Worm (Caenorhabditis elegans) whole organism, L2 larva: ENCODE results near the gene selt-1.2.

Experiments
- C34F6.9 ChIP-seq: fragments of 150-350 bp; optimal IDR thresholded peaks from 2 replicates; lab custom pipeline; 2014; ENCODE audit warnings: missing biosample characterization, missing genetic modification characterization
- F13H6.1 ChIP-seq: sonication (generic microtip); optimal IDR thresholded peaks from 2 replicates; lab custom pipeline; 2016; ENCODE audit warnings: missing genetic modification characterization, missing compliant biosample characterization
- Y55F3AM.14 ChIP-seq: fragments of 200-800 bp; sonication (Bioruptor generic); optimal IDR thresholded peaks from 2 replicates; lab custom pipeline; 2018; ENCODE audit warnings: mild to moderate bottlenecking, missing genetic modification characterization, missing compliant biosample characterization
- ZK546.5 ChIP-seq: sonication (generic microtip); optimal IDR thresholded peaks from 2 replicates; lab custom pipeline; 2017; ENCODE audit warnings: missing biosample characterization, missing genetic modification characterization
- aly-2 ChIP-seq: fragments of 150-350 bp; optimal IDR thresholded peaks from 2 replicates; lab custom pipeline; 2014; ENCODE audit warnings: missing biosample characterization, missing genetic modification characterization
- ama-1 ChIP-seq: fragments of 150-350 bp; optimal IDR thresholded peaks from 2 replicates; lab custom pipeline; 2018; ENCODE audit warnings: inconsistent platforms
- blmp-1 ChIP-seq: sonication (generic microtip); optimal IDR thresholded peaks from 2 replicates; lab custom pipeline; 2017; ENCODE audit warnings: missing genetic modification characterization, mild to moderate bottlenecking, missing compliant biosample characterization, antibody characterized with exemption, moderate library complexity; ENCODE audit not compliant: insufficient read depth
- ceh-16 ChIP-seq: fragments of 150-350 bp; optimal IDR thresholded peaks from 2 replicates; lab custom pipeline; 2014; ENCODE audit warnings: missing biosample characterization, missing genetic modification characterization
- crh-2 ChIP-seq: sonication (generic microtip); optimal IDR thresholded peaks from 2 replicates; lab custom pipeline; 2017; ENCODE audit warnings: missing biosample characterization, missing genetic modification characterization
- egl-27 ChIP-seq: sonication (generic microtip); optimal IDR thresholded peaks from 3 replicates; lab custom pipeline; 2017; ENCODE audit warnings: missing biosample characterization, missing genetic modification reagents, missing genetic modification characterization
- fos-1 ChIP-seq: fragments of 150-350 bp; optimal IDR thresholded peaks from 2 replicates; lab custom pipeline; 2014; ENCODE audit warnings: missing biosample characterization, missing genetic modification characterization
- gmeb-1 ChIP-seq: fragments of 150-350 bp; optimal IDR thresholded peaks from 2 replicates; lab custom pipeline; 2014; ENCODE audit warnings: missing biosample characterization, missing genetic modification characterization
- lin-11 ChIP-seq: fragments of 150-350 bp; sonication (generic microtip); optimal IDR thresholded peaks from 2 replicates; lab custom pipeline; 2014; ENCODE audit warnings: missing biosample characterization, missing genetic modification characterization, inconsistent platforms, mixed read lengths
- lin-13 ChIP-seq: fragments of 150-350 bp; optimal IDR thresholded peaks from 2 replicates; lab custom pipeline; 2014; ENCODE audit warnings: missing biosample characterization, missing genetic modification reagents, missing genetic modification characterization
- mab-5 ChIP-seq: fragments of 150-350 bp; optimal IDR thresholded peaks from 2 replicates; lab custom pipeline; 2014; ENCODE audit warnings: missing biosample characterization, missing genetic modification characterization
- mbf-1 ChIP-seq: sonication (generic microtip); optimal IDR thresholded peaks from 2 replicates; lab custom pipeline; 2017; ENCODE audit warnings: missing biosample characterization, missing genetic modification characterization
- mdl-1 ChIP-seq, 2 experiments: fragments of 150-350 bp in 1 of 2; sonication (generic microtip) in 1 of 2; optimal IDR thresholded peaks; 2 replicates each; lab custom pipeline; 2017; ENCODE audit warnings: missing biosample characterization in 2 of 2, missing genetic modification characterization in 2 of 2
- nhr-11 ChIP-seq: fragments of 150-350 bp; optimal IDR thresholded peaks from 2 replicates; lab custom pipeline; 2014; ENCODE audit warnings: missing biosample characterization, missing genetic modification characterization
- nhr-129 ChIP-seq: fragments of 150-350 bp; optimal IDR thresholded peaks from 2 replicates; lab custom pipeline; 2014; ENCODE audit warnings: missing biosample characterization, missing genetic modification characterization
- nhr-21 ChIP-seq: fragments of 150-350 bp; optimal IDR thresholded peaks from 2 replicates; lab custom pipeline; 2014; ENCODE audit warnings: missing biosample characterization, missing genetic modification characterization
- nhr-237 ChIP-seq: fragments of 150-350 bp; optimal IDR thresholded peaks from 2 replicates; lab custom pipeline; 2014; ENCODE audit warnings: missing biosample characterization, missing genetic modification characterization
- nhr-25 ChIP-seq: fragments of 150-350 bp; sonication (generic microtip); optimal IDR thresholded peaks from 3 replicates; lab custom pipeline; 2014; ENCODE audit warnings: missing biosample characterization, missing genetic modification characterization
- nhr-6 ChIP-seq: fragments of 150-350 bp; optimal IDR thresholded peaks from 2 replicates; lab custom pipeline; 2014; ENCODE audit warnings: missing biosample characterization, missing genetic modification characterization
- nhr-77 ChIP-seq: fragments of 150-350 bp; optimal IDR thresholded peaks from 2 replicates; lab custom pipeline; 2014; ENCODE audit warnings: missing biosample characterization, missing genetic modification characterization
- peb-1 ChIP-seq: fragments of 150-350 bp; optimal IDR thresholded peaks from 2 replicates; lab custom pipeline; 2014; ENCODE audit warnings: missing biosample characterization, missing genetic modification characterization
- sem-4 ChIP-seq: fragments of 150-350 bp; optimal IDR thresholded peaks from 2 replicates; lab custom pipeline; 2014; ENCODE audit warnings: missing biosample characterization, missing genetic modification reagents, missing genetic modification characterization
- skn-1 ChIP-seq: sonication (generic microtip); optimal IDR thresholded peaks from 2 replicates; lab custom pipeline; 2017; ENCODE audit warnings: missing biosample characterization, missing genetic modification characterization
- sma-3 ChIP-seq: sonication (generic microtip); optimal IDR thresholded peaks from 2 replicates; lab custom pipeline; 2016; ENCODE audit warnings: missing genetic modification reagents, missing genetic modification characterization, missing compliant biosample characterization
- sma-9 ChIP-seq, 2 experiments: fragments of 150-350 bp in 1 of 2; sonication (generic microtip) in 1 of 2; optimal IDR thresholded peaks; 2 replicates each; lab custom pipeline; 2014 to 2016; ENCODE audit warnings: missing genetic modification characterization in 2 of 2, mild to moderate bottlenecking in 1 of 2, missing biosample characterization in 1 of 2, missing compliant biosample characterization in 1 of 2, missing genetic modification reagents in 1 of 2, moderate library complexity in 1 of 2
- unc-39 ChIP-seq: fragments of 150-350 bp; optimal IDR thresholded peaks from 2 replicates; lab custom pipeline; 2014; ENCODE audit warnings: missing biosample characterization, missing genetic modification characterization
- unc-55 ChIP-seq: fragments of 150-350 bp; sonication (generic microtip); optimal IDR thresholded peaks from 3 replicates; lab custom pipeline; 2014; ENCODE audit warnings: missing biosample characterization, missing genetic modification reagents, missing genetic modification characterization
- unc-62 ChIP-seq: fragments of 150-350 bp; optimal IDR thresholded peaks from 2 replicates; lab custom pipeline; 2014; ENCODE audit warnings: missing biosample characterization, missing genetic modification reagents, missing genetic modification characterization

The selt-1.2 gene

ce11 chrV:10719833-10720170 lies 27.4 kb downstream of the selt-1.2 start (continued):
- TF ChIP-seq mdl-1 (tag; optimal IDR thresholded peaks at IDR 0.05; lab: Kevin White, UChicago) (peak in 1 of 2 experiments; percentile 76), crh-2 (tag; lab: Kevin White, UChicago) (peak; percentile 65)

- peak; percentile 53 for TF ChIP-seq blmp-1 (tag; lab: Kevin White, UChicago)
- no peak for TF ChIP-seq ceh-16 (tag; lab: Kevin White, UChicago)
- TF ChIP-seq crh-2 (tag; lab: Kevin White, UChicago) = peak; percentile 19
- TF ChIP-seq unc-39 = no peak
- peak; percentile 50 for TF ChIP-seq unc-62 (GFP tag; lab: Kevin White, UChicago)
- peak in 1 of 2 experiments; percentile 16 for TF ChIP-seq mdl-1 (tag; optimal IDR thresholded peaks at IDR 0.05; lab: Kevin White, UChicago)
- TF ChIP-seq mab-5 (tag; lab: Kevin White, UChicago) = peak; percentile 19
- peak; percentile 51 for TF ChIP-seq F13H6.1 (tag; lab: Kevin White, UChicago)
- TF ChIP-seq nhr-129 (tag; lab: Kevin White, UChicago) = peak; percentile 64
- peak; percentile 73 for TF ChIP-seq egl-27 (tag; lab: Kevin White, UChicago)
- TF ChIP-seq C34F6.9 (tag; lab: Kevin White, UChicago) = peak; percentile 35
- peak; percentile 54 for TF ChIP-seq sma-9 (GFP tag; optimal IDR thresholded peaks at IDR 0.05; lab: Kevin White, UChicago)
- no peak for TF ChIP-seq sma-9 (tag; optimal IDR thresholded peaks at IDR 0.05; lab: Kevin White, UChicago)
- peak; percentile 52 for TF ChIP-seq ama-1 (lab: Kevin White, UChicago)
- peak; percentile 32 for TF ChIP-seq fos-1 (tag; lab: Kevin White, UChicago)
- no peak for TF ChIP-seq ZK546.5
- peak; percentile 47 for TF ChIP-seq unc-55 (GFP tag; lab: Kevin White, UChicago)
Observed at ce11 chrV:10719019-10719832, 27.9 kb downstream of the selt-1.2 start.

ce11 chrV:10718037-10718436 lies 29.1 kb downstream of the selt-1.2 start:
- TF ChIP-seq nhr-25 (tag; lab: Kevin White, UChicago) (no peak), nhr-11 (tag; lab: Kevin White, UChicago) (no peak), aly-2 (tag; lab: Kevin White, UChicago) (no peak), gmeb-1 (tag; lab: Kevin White, UChicago) (no peak)
- TF ChIP-seq, all 48 proteins: peak for 0

- TF ChIP-seq egl-27 (tag; lab: Kevin White, UChicago) (peak; percentile 33), unc-55 (GFP tag; lab: Kevin White, UChicago) (no peak), nhr-237 (tag; lab: Kevin White, UChicago) (no peak), lin-11 (tag; lab: Kevin White, UChicago) (no peak), blmp-1 (tag; lab: Kevin White, UChicago) (peak; percentile 95), nhr-6 (tag; lab: Kevin White, UChicago) (peak; percentile 1), nhr-25 (tag; lab: Kevin White, UChicago) (peak; percentile 97), gmeb-1 (tag; lab: Kevin White, UChicago) (peak; percentile 29), sma-9 (GFP tag; optimal IDR thresholded peaks at IDR 0.05; lab: Kevin White, UChicago) (peak; percentile 97), sma-9 (tag; optimal IDR thresholded peaks at IDR 0.05; lab: Kevin White, UChicago) (peak; percentile 28), skn-1 (tag; lab: Kevin White, UChicago) (no peak), fos-1 (tag; lab: Kevin White, UChicago) (peak; percentile 53), sma-3 (GFP tag; lab: Kevin White, UChicago) (peak; percentile 92), F13H6.1 (tag; lab: Kevin White, UChicago) (peak; percentile 37), ama-1 (lab: Kevin White, UChicago) (no peak), Y55F3AM.14 (peak; percentile 93), peb-1 (peak; percentile 51), sem-4 (tag; lab: Kevin White, UChicago) (peak; percentile 44), nhr-21 (peak; percentile 96), lin-13 (no peak), mdl-1 (tag; optimal IDR thresholded peaks at IDR 0.05; lab: Kevin White, UChicago) (peak; percentile 75 to 77), mbf-1 (tag; lab: Kevin White, UChicago) (no peak), nhr-129 (tag; lab: Kevin White, UChicago) (peak; percentile 35), nhr-77 (no peak), unc-39 (no peak), ceh-16 (tag; lab: Kevin White, UChicago) (peak; percentile 97), C34F6.9 (tag; lab: Kevin White, UChicago) (peak; percentile 55), crh-2 (tag; lab: Kevin White, UChicago) (peak; percentile 38)
- TF ChIP-seq, all 48 proteins: peak for 18
Observed at ce11 chrV:10716865-10717713, 30.1 kb downstream of the selt-1.2 start.
